Fruit fly (Drosophila melanogaster): ENCODE measurements around the gene Odj.
A peak's percentile ranks its signal among the peaks of the same experiment; 100 is the strongest.

The Odj gene

DNA sequence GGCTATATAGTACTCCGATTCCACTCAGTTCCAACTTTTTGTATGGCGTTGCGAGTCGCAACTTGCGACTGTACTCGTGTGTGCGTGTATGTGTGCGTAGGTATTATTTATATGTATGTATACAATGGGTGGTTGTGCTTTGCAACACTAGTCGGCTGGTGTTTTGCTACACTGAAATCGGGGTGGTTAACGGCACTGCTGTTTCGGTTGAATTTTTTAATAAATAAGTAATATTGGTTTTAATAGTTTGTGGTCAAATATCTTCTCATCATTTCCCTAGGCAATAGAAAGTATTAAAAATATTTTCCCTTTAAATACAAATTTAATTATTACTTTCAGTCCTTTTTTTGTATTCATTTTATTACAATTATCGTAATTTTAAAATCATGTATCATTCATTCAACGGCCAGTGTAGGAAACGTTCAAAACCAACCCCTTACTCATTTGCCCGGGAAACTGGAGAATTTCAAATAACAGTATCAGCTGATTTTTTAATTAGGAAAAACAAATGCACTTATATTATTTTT, 10.7 kb downstream of the Odj start, which contains the start of gene CG7379 (continued):
- TF ChIP-seq C15 (GFP tag; IDR thresholded peaks at IDR 0.05), result peak; percentile 64; the same call in 1 of the 3 replicates
- peak; percentile 24 for TF ChIP-seq pnt (GFP tag; optimal IDR thresholded peaks at IDR 0.05)
- peak; percentile 89 for TF ChIP-seq E2f2 (GFP tag; IDR thresholded peaks at IDR 0.05)
- no peak for TF ChIP-seq salm (tag; optimal IDR thresholded peaks at IDR 0.05)
- TF ChIP-seq phol (tag; optimal IDR thresholded peaks at IDR 0.05), result peak; percentile 81
- 0 out of 2 replicates have a peak, but pooled peaks have one; percentile 11 for TF ChIP-seq Awh (GFP tag; IDR thresholded peaks at IDR 0.05)
- peak; percentile 60 for TF ChIP-seq Ssrp (tag; optimal IDR thresholded peaks at IDR 0.05)
- no peak for TF ChIP-seq CG2889 (GFP tag; IDR thresholded peaks at IDR 0.05)
- peak; percentile 72 for TF ChIP-seq Abd-B (GFP tag; optimal IDR thresholded peaks at IDR 0.05)
- TF ChIP-seq org-1 (GFP tag; optimal IDR thresholded peaks at IDR 0.05), result peak; percentile 71
- peak; percentile 77 for TF ChIP-seq CG16863 (GFP tag; optimal IDR thresholded peaks at IDR 0.05)
- TF ChIP-seq CG9876 (GFP tag; optimal IDR thresholded peaks at IDR 0.05), result peak; percentile 61
- TF ChIP-seq croc (GFP tag; conservative IDR thresholded peaks at IDR 0.05), result peak; percentile 40; the same call in 1 of the 3 replicates
- peak; percentile 68 for TF ChIP-seq CG5180 (GFP tag; optimal IDR thresholded peaks at IDR 0.05)
- peak; percentile 70 for TF ChIP-seq CG4282 (GFP tag; optimal IDR thresholded peaks at IDR 0.05)
- peak; percentile 82 for TF ChIP-seq maf-S (GFP tag; optimal IDR thresholded peaks at IDR 0.05)
- TF ChIP-seq da (GFP tag; optimal IDR thresholded peaks at IDR 0.05), result peak; percentile 68
- TF ChIP-seq scrt (GFP tag; optimal IDR thresholded peaks at IDR 0.05), result peak; percentile 49
- peak; percentile 88 for TF ChIP-seq Xbp1 (GFP tag; optimal IDR thresholded peaks at IDR 0.05)
- no peak for TF ChIP-seq nerfin-2 (GFP tag; IDR thresholded peaks at IDR 0.05; ENCODE audit: partially characterized antibody)
- peak; percentile 63 for TF ChIP-seq NC2β (GFP tag; optimal IDR thresholded peaks at IDR 0.05)
- TF ChIP-seq knrl (GFP tag; IDR thresholded peaks at IDR 0.05; ENCODE audit: partially characterized antibody), result peak; percentile 29; the same call in 1 of the 3 replicates
- TF ChIP-seq repo (GFP tag; optimal IDR thresholded peaks at IDR 0.05), result peak; percentile 47
- peak; percentile 59 for TF ChIP-seq CG10979 (tag; optimal IDR thresholded peaks at IDR 0.05)
- peak; percentile 78 for TF ChIP-seq CG18764 (GFP tag; optimal IDR thresholded peaks at IDR 0.05)
- peak; percentile 68 for TF ChIP-seq gem (tag; optimal IDR thresholded peaks at IDR 0.05)
- no peak for TF ChIP-seq pros (GFP tag; optimal IDR thresholded peaks at IDR 0.05)
- peak; percentile 70 for TF ChIP-seq CG8089 (GFP tag; optimal IDR thresholded peaks at IDR 0.05)
- TF ChIP-seq Hr78 (GFP tag; optimal IDR thresholded peaks at IDR 0.05), result no peak
- peak; percentile 45 for TF ChIP-seq CG8765 (GFP tag; IDR thresholded peaks at IDR 0.05)
- peak; percentile 94 for TF ChIP-seq CG8290 (GFP tag; optimal IDR thresholded peaks at IDR 0.05)
- TF ChIP-seq CG8290 (tag; optimal IDR thresholded peaks at IDR 0.05), result peak; percentile 89 to 90
- peak; percentile 84 for TF ChIP-seq CG4617 (GFP tag; optimal IDR thresholded peaks at IDR 0.05; ENCODE audit: borderline replicate concordance)
- TF ChIP-seq CG31365 (tag; optimal IDR thresholded peaks at IDR 0.05), result no peak
- peak; percentile 99 for TF ChIP-seq Ets65A (GFP tag)
- peak; percentile 68 for TF ChIP-seq CG32772 (GFP tag; IDR thresholded peaks at IDR 0.05)
- peak; percentile 83 for TF ChIP-seq cato (GFP tag; optimal IDR thresholded peaks at IDR 0.05; ENCODE audit: borderline replicate concordance)
- TF ChIP-seq Antp (GFP tag; optimal IDR thresholded peaks at IDR 0.05), result peak; percentile 81
- TF ChIP-seq Hmx (GFP tag; optimal IDR thresholded peaks at IDR 0.05), result peak; percentile 47
- no peak for TF ChIP-seq corto (GFP tag; optimal IDR thresholded peaks at IDR 0.05)
- peak; percentile 77 for TF ChIP-seq klu (GFP tag; IDR thresholded peaks at IDR 0.05)
- peak; percentile 83 for TF ChIP-seq Dad (GFP tag; optimal IDR thresholded peaks at IDR 0.05)
- peak; percentile 76 for TF ChIP-seq ERR (GFP tag; optimal IDR thresholded peaks at IDR 0.05)
- TF ChIP-seq CrebB (tag; optimal IDR thresholded peaks at IDR 0.05), result peak; percentile 54
- peak; percentile 84 for TF ChIP-seq CG7987 (GFP tag; optimal IDR thresholded peaks at IDR 0.05)
- peak; percentile 27; the same call in 1 of the 3 replicates for TF ChIP-seq CG34224 (GFP tag; IDR thresholded peaks at IDR 0.05; ENCODE audit: partially characterized antibody)
- peak; percentile 95 for TF ChIP-seq cg (GFP tag; optimal IDR thresholded peaks at IDR 0.05)
- no peak for TF ChIP-seq CG11695 (GFP tag; IDR thresholded peaks at IDR 0.05)
- peak; percentile 28; the same call in 1 of the 2 replicates for TF ChIP-seq wdn (GFP tag; IDR thresholded peaks at IDR 0.05)
